Fruit fly (Drosophila melanogaster) whole organism, embryonic: Measurements from ENCODE around the gene mask.

Experiments used
- Bgb ChIP-seq: fragments of 200-800 bp; sonication (Bioruptor generic); IDR thresholded peaks from 2 replicates; pipeline ENCODE4 v1.3.6; 2022; ENCODE audit warnings: missing biosample characterization, missing genetic modification characterization; ENCODE audit not compliant: partially characterized antibody
- CG10321 ChIP-seq: fragments of 200-800 bp; sonication (Bioruptor generic); IDR thresholded peaks from 2 replicates; pipeline ENCODE4 v1.3.6; 2022; ENCODE audit warnings: missing biosample characterization, missing genetic modification characterization
- CG12071 ChIP-seq: fragments of 200-800 bp; sonication (Bioruptor generic); optimal IDR thresholded peaks from 3 replicates; lab custom pipeline; 2018; ENCODE audit warnings: missing biosample characterization, mild to moderate bottlenecking, missing genetic modification characterization
- CG1233 ChIP-seq: fragments of 200-800 bp; sonication (Bioruptor generic); optimal IDR thresholded peaks from 4 replicates; lab custom pipeline; 2018; ENCODE audit warnings: missing biosample characterization, mild to moderate bottlenecking, missing genetic modification characterization
- CG14860 ChIP-seq: fragments of 200-800 bp; sonication (Bioruptor generic); IDR thresholded peaks from 3 replicates; pipeline ENCODE4 v1.3.6; 2022; ENCODE audit warnings: missing biosample characterization, missing genetic modification characterization; ENCODE audit not compliant: partially characterized antibody
- CG15514 ChIP-seq: fragments of 200-800 bp; sonication (Bioruptor generic); optimal IDR thresholded peaks from 3 replicates; lab custom pipeline; 2017; ENCODE audit warnings: missing biosample characterization, missing genetic modification characterization, mild to moderate bottlenecking, moderate library complexity, missing genetic modification reagents
- CG17359 ChIP-seq: fragments of 200-800 bp; sonication (Bioruptor generic); optimal IDR thresholded peaks from 3 replicates; lab custom pipeline; 2018; ENCODE audit warnings: missing biosample characterization, mild to moderate bottlenecking, missing genetic modification characterization, moderate library complexity
- CG17361 ChIP-seq: fragments of 200-800 bp; sonication (Bioruptor generic); IDR thresholded peaks from 3 replicates; pipeline ENCODE4 v1.3.6; 2022; ENCODE audit warnings: missing biosample characterization, missing genetic modification characterization
- CG18011 ChIP-seq: fragments of 200-800 bp; sonication (Bioruptor generic); optimal IDR thresholded peaks from 2 replicates; lab custom pipeline; 2017; ENCODE audit warnings: missing biosample characterization, missing genetic modification characterization, mild to moderate bottlenecking, moderate library complexity, missing genotype
- CG32532 ChIP-seq: fragments of 200-800 bp; sonication (Bioruptor generic); IDR thresholded peaks from 2 replicates; pipeline ENCODE4 v1.3.6; 2022; ENCODE audit warnings: missing biosample characterization, missing genetic modification characterization
- CG3407 ChIP-seq: fragments of 200-800 bp; sonication (Bioruptor generic); optimal IDR thresholded peaks from 2 replicates; lab custom pipeline; 2018; ENCODE audit warnings: missing biosample characterization, mild to moderate bottlenecking, missing genetic modification characterization
- CG5245 ChIP-seq: fragments of 200-800 bp; sonication (Bioruptor generic); optimal IDR thresholded peaks from 3 replicates; lab custom pipeline; 2016; ENCODE audit warnings: missing biosample characterization, missing genetic modification characterization
- CG6272 ChIP-seq: fragments of 200-800 bp; sonication (Bioruptor generic); IDR thresholded peaks from 2 replicates; pipeline ENCODE4 v1.3.6; 2022; ENCODE audit warnings: missing biosample characterization, missing genetic modification characterization
- CG9817 ChIP-seq: fragments of 200-800 bp; sonication (Bioruptor generic); optimal IDR thresholded peaks from 2 replicates; lab custom pipeline; 2018; ENCODE audit warnings: missing biosample characterization, mild to moderate bottlenecking, missing genetic modification characterization, moderate library complexity
- CHES-1-like ChIP-seq: fragments of 200-800 bp; sonication (Bioruptor generic); optimal IDR thresholded peaks from 2 replicates; lab custom pipeline; 2016; ENCODE audit warnings: missing biosample characterization, missing genetic modification characterization
- CoRest ChIP-seq: fragments of 200-800 bp; sonication (Bioruptor generic); optimal IDR thresholded peaks from 3 replicates; lab custom pipeline; 2018; ENCODE audit warnings: missing biosample characterization, mild to moderate bottlenecking, missing genetic modification characterization, moderate library complexity
- Dbx ChIP-seq: fragments of 200-800 bp; sonication (Bioruptor generic); IDR thresholded peaks from 3 replicates; pipeline ENCODE4 v1.3.6; 2022; ENCODE audit warnings: missing biosample characterization, missing genetic modification characterization
- Doc3 ChIP-seq: fragments of 200-800 bp; sonication (Bioruptor generic); IDR thresholded peaks from 3 replicates; pipeline ENCODE4 v1.3.6; 2022; ENCODE audit warnings: missing biosample characterization, missing genetic modification characterization; ENCODE audit not compliant: partially characterized antibody
- E2f2 ChIP-seq: fragments of 200-800 bp; sonication (Bioruptor generic); IDR thresholded peaks from 2 replicates; pipeline ENCODE4 v1.3.6; 2022; ENCODE audit warnings: missing biosample characterization, missing genetic modification characterization
- ERR ChIP-seq: fragments of 200-800 bp; sonication (Bioruptor generic); optimal IDR thresholded peaks from 2 replicates; lab custom pipeline; 2016; ENCODE audit warnings: missing biosample characterization, missing genetic modification characterization
- Fer3 ChIP-seq: fragments of 200-800 bp; sonication (Bioruptor generic); optimal IDR thresholded peaks from 2 replicates; lab custom pipeline; 2018; ENCODE audit warnings: missing biosample characterization, mild to moderate bottlenecking, missing genetic modification characterization, moderate library complexity
- Hey ChIP-seq: fragments of 200-800 bp; sonication (Bioruptor generic); optimal IDR thresholded peaks from 3 replicates; lab custom pipeline; 2018; ENCODE audit warnings: missing biosample characterization, mild to moderate bottlenecking, missing genetic modification characterization
- HmgZ ChIP-seq: fragments of 200-800 bp; sonication (Bioruptor generic); optimal IDR thresholded peaks from 2 replicates; lab custom pipeline; 2018; ENCODE audit warnings: missing biosample characterization, mild to moderate bottlenecking, missing genetic modification characterization
- Hr39 ChIP-seq: fragments of >200 bp; optimal IDR thresholded peaks from 2 replicates; lab custom pipeline; 2017
- Lpt ChIP-seq: fragments of >200 bp; optimal IDR thresholded peaks from 2 replicates; lab custom pipeline; 2018; ENCODE audit warnings: missing biosample characterization, missing genetic modification characterization
- Mes4 ChIP-seq: fragments of 200-800 bp; sonication (Bioruptor generic); optimal IDR thresholded peaks from 2 replicates; lab custom pipeline; 2016; ENCODE audit warnings: missing biosample characterization, missing genetic modification characterization
- NC2α ChIP-seq: fragments of 200-800 bp; sonication (Bioruptor generic); optimal IDR thresholded peaks from 2 replicates; lab custom pipeline; 2016; ENCODE audit warnings: missing biosample characterization, missing genetic modification characterization
- Ravus ChIP-seq: fragments of 200-800 bp; sonication (Bioruptor generic); IDR thresholded peaks from 2 replicates; pipeline ENCODE4 v1.3.6; 2022; ENCODE audit warnings: missing biosample characterization, missing genetic modification characterization
- Taf1 ChIP-seq: fragments of 200-800 bp; sonication (Bioruptor generic); IDR thresholded peaks from 2 replicates; pipeline ENCODE4 v1.3.6; 2022; ENCODE audit warnings: missing biosample characterization, missing genetic modification characterization
- aop ChIP-seq: fragments of 200-800 bp; sonication (Bioruptor generic); IDR thresholded peaks from 2 replicates; pipeline ENCODE4 v1.3.6; 2022; ENCODE audit warnings: missing biosample characterization, missing genetic modification characterization
- bbx ChIP-seq: fragments of 200-800 bp; sonication (Bioruptor generic); IDR thresholded peaks from 2 replicates; pipeline ENCODE4 v1.3.6; 2022; ENCODE audit warnings: missing biosample characterization, missing genetic modification characterization; ENCODE audit not compliant: partially characterized antibody
- caup ChIP-seq: fragments of 200-800 bp; sonication (Bioruptor generic); optimal IDR thresholded peaks from 3 replicates; lab custom pipeline; 2017; ENCODE audit warnings: missing biosample characterization, mild to moderate bottlenecking, missing genetic modification characterization, moderate library complexity; ENCODE audit not compliant: severe bottlenecking
- ci ChIP-seq: fragments of 200-800 bp; sonication (Bioruptor generic); IDR thresholded peaks from 3 replicates; pipeline ENCODE4 v1.3.6; 2022; ENCODE audit warnings: missing biosample characterization, missing genetic modification characterization
- corto ChIP-seq: fragments of 200-800 bp; sonication (Bioruptor generic); optimal IDR thresholded peaks from 2 replicates; lab custom pipeline; 2016; ENCODE audit warnings: missing biosample characterization, mild to moderate bottlenecking, missing genetic modification characterization, moderate library complexity
- crc ChIP-seq: fragments of 200-800 bp; sonication (Bioruptor generic); optimal IDR thresholded peaks from 2 replicates; lab custom pipeline; 2016; ENCODE audit warnings: missing biosample characterization, missing genetic modification characterization
- grau ChIP-seq: fragments of 200-800 bp; optimal IDR thresholded peaks from 3 replicates; lab custom pipeline; 2019; ENCODE audit warnings: missing biosample characterization, mild to moderate bottlenecking, missing genetic modification characterization, moderate library complexity
- gro ChIP-seq: fragments of 200-800 bp; sonication (Bioruptor generic); optimal IDR thresholded peaks from 2 replicates; lab custom pipeline; 2016; ENCODE audit warnings: missing biosample characterization, missing genetic modification characterization
- hth ChIP-seq: fragments of >200 bp; optimal IDR thresholded peaks from 2 replicates; lab custom pipeline; 2017; ENCODE audit warnings: inconsistent platforms
- ken ChIP-seq: fragments of 200-800 bp; sonication (Bioruptor generic); IDR thresholded peaks from 3 replicates; pipeline ENCODE4 v1.3.6; 2022; ENCODE audit warnings: missing biosample characterization, missing genetic modification characterization
- kni ChIP-seq: fragments of 200-800 bp; sonication (Bioruptor generic); optimal IDR thresholded peaks from 3 replicates; lab custom pipeline; 2017; ENCODE audit warnings: mild to moderate bottlenecking, missing biosample characterization, missing genetic modification reagents, missing genetic modification characterization
- lilli ChIP-seq: fragments of 200-800 bp; sonication (Bioruptor generic); optimal IDR thresholded peaks from 3 replicates; lab custom pipeline; 2016; ENCODE audit warnings: missing biosample characterization, missing genetic modification characterization
- pb ChIP-seq: fragments of 200-800 bp; sonication (Bioruptor generic); optimal IDR thresholded peaks from 3 replicates; lab custom pipeline; 2016; ENCODE audit warnings: missing biosample characterization, missing genetic modification characterization
- phol ChIP-seq: fragments of 200-800 bp; sonication (Bioruptor generic); optimal IDR thresholded peaks from 3 replicates; lab custom pipeline; 2018; ENCODE audit warnings: missing biosample characterization, mild to moderate bottlenecking, missing genetic modification characterization, moderate library complexity
- sim ChIP-seq: fragments of 200-800 bp; sonication (Bioruptor generic); IDR thresholded peaks from 2 replicates; pipeline ENCODE4 v1.3.6; 2022; ENCODE audit warnings: missing biosample characterization, missing genetic modification characterization
- sima ChIP-seq: fragments of 200-800 bp; sonication (Bioruptor generic); optimal IDR thresholded peaks from 2 replicates; lab custom pipeline; 2016; ENCODE audit warnings: missing biosample characterization, missing genetic modification characterization
- slbo ChIP-seq: fragments of 200-800 bp; sonication (Bioruptor generic); IDR thresholded peaks from 2 replicates; pipeline ENCODE4 v1.3.6; 2022; ENCODE audit warnings: missing biosample characterization, missing genetic modification characterization
- sob ChIP-seq: fragments of 200-800 bp; sonication (Bioruptor generic); IDR thresholded peaks from 2 replicates; pipeline ENCODE4 v1.3.6; 2022; ENCODE audit warnings: missing biosample characterization, missing genetic modification characterization
- tll ChIP-seq, 2 experiments: fragments of 200-800 bp in 1 of 2; fragments of >200 bp in 1 of 2; sonication (Bioruptor generic) in 1 of 2; optimal IDR thresholded peaks; 2 replicates each; lab custom pipeline; 2017 to 2019; ENCODE audit warnings: missing biosample characterization in 2 of 2, missing genetic modification characterization in 2 of 2, mild to moderate bottlenecking in 1 of 2, moderate library complexity in 1 of 2
- ttk ChIP-seq: fragments of 200-800 bp; sonication (Bioruptor generic); IDR thresholded peaks from 2 replicates; pipeline ENCODE4 v2.1.2; 2022; ENCODE audit warnings: missing biosample characterization, missing genetic modification characterization
- tup ChIP-seq: fragments of 200-800 bp; sonication (Bioruptor generic); optimal IDR thresholded peaks from 2 replicates; lab custom pipeline; 2016; ENCODE audit warnings: missing biosample characterization, mild to moderate bottlenecking, missing genetic modification characterization, moderate library complexity
- vfl ChIP-seq: fragments of 200-800 bp; sonication (Bioruptor generic); optimal IDR thresholded peaks from 2 replicates; lab custom pipeline; 2016; ENCODE audit warnings: missing biosample characterization, missing genetic modification characterization
- vvl ChIP-seq: fragments of 200-800 bp; sonication (Bioruptor generic); IDR thresholded peaks from 2 replicates; pipeline ENCODE4 v1.3.6; 2022; ENCODE audit warnings: missing biosample characterization, missing genetic modification characterization

mask gene

dm6 chr3R:24252494-24252893 lies 22.1 kb downstream of the mask start, which contains the start of gene beta-PheRS (continued):
- TF ChIP-seq corto (GFP tag; lab: Kevin White, UChicago) (no peak), NC2α (GFP tag; lab: Kevin White, UChicago) (no peak), CoRest (tag; lab: Kevin White, UChicago) (no peak), Hr39 (no peak), CG12071 (GFP tag; lab: Kevin White, UChicago) (no peak), ERR (GFP tag; lab: Kevin White, UChicago) (peak; percentile 79), sob (peak; percentile 81), tup (GFP tag; lab: Kevin White, UChicago) (no peak), CG17361 (GFP tag; lab: Robert Waterston, UW) (no peak), CG10321 (GFP tag; lab: Robert Waterston, UW) (peak; percentile 19; the same call in 1 of the 2 replicates), ci (GFP tag; lab: Robert Waterston, UW) (peak; percentile 79), sim (GFP tag; lab: Robert Waterston, UW) (no peak), Dbx (GFP tag; lab: Robert Waterston, UW) (peak; percentile 88), CG1233 (GFP tag; lab: Kevin White, UChicago) (no peak), Ravus (no peak), CG17359 (tag; lab: Kevin White, UChicago) (no peak), bbx (peak; percentile 92), CHES-1-like (GFP tag; lab: Kevin White, UChicago) (peak; percentile 69), CG18011 (GFP tag; lab: Kevin White, UChicago) (no peak), phol (tag; lab: Kevin White, UChicago) (peak; percentile 68), Fer3 (tag; lab: Kevin White, UChicago) (no peak), crc (GFP tag; lab: Kevin White, UChicago) (no peak), pb (GFP tag; lab: Kevin White, UChicago) (peak; percentile 1), gro (GFP tag; lab: Kevin White, UChicago) (peak; percentile 56), kni (GFP tag; lab: Kevin White, UChicago) (no peak), Bgb (GFP tag; lab: Robert Waterston, UW) (peak; percentile 96), E2f2 (GFP tag; lab: Robert Waterston, UW) (peak; percentile 56; the same call in 1 of the 2 replicates), CG5245 (no peak), tll (GFP tag; optimal IDR thresholded peaks at IDR 0.05; lab: Kevin White, UChicago) (peak in 1 of 2 experiments; percentile 29), caup (GFP tag; lab: Kevin White, UChicago) (no peak), Lpt (GFP tag; lab: Kevin White, UChicago) (no peak), HmgZ (tag; lab: Kevin White, UChicago) (peak; percentile 88), slbo (GFP tag; lab: Robert Waterston, UW) (peak; percentile 83), Mes4 (GFP tag; lab: Kevin White, UChicago) (peak; percentile 30), ken (GFP tag; lab: Robert Waterston, UW) (peak; percentile 41; the same call in 1 of the 3 replicates), aop (GFP tag; lab: Robert Waterston, UW) (no peak), Hey (no peak), Doc3 (GFP tag; lab: Robert Waterston, UW) (peak; percentile 81), CG14860 (peak; percentile 80), sima (no peak), ttk (GFP tag; lab: Robert Waterston, UW) (peak; percentile 9; the same call in 1 of the 2 replicates), CG32532 (GFP tag; lab: Robert Waterston, UW) (peak; percentile 78), CG3407 (GFP tag; lab: Kevin White, UChicago) (no peak), grau (tag; lab: Kevin White, UChicago) (no peak), CG15514 (GFP tag; lab: Kevin White, UChicago) (no peak), lilli (GFP tag; lab: Kevin White, UChicago) (peak; percentile 66), Taf1 (no peak), vfl (GFP tag; lab: Kevin White, UChicago) (no peak), hth (no peak), vvl (GFP tag; lab: Robert Waterston, UW) (peak; percentile 88), CG6272 (GFP tag; lab: Robert Waterston, UW) (peak; percentile 48; the same call in 1 of the 2 replicates), CG9817 (tag; lab: Kevin White, UChicago) (peak; percentile 65)
